Fruit fly (Drosophila melanogaster): ENCODE measurements around the gene Syx13.

DNA sequence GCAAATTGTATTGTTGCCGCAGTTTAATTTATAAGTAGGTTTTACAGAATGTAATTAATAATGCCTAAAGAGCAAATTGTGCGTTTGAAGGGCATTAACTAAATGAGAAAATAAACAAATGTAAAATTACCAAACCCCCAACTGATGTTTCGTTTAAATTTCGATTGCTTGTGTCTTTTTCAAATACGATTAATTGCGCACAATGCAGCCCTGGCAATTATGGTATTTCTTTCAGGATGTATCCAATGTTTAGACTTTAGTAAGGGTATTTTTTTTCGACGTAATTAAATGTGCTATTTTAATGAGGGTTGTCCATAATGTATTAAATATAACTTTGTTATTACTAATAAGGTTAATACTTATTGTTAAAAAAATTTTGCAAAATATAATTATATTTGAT, 3.4 kb upstream of the Syx13 start:
- no peak for TF ChIP-seq CG8478 (optimal IDR thresholded peaks at IDR 0.05)
- TF ChIP-seq psq (optimal IDR thresholded peaks at IDR 0.05) = no peak
- TF ChIP-seq pan (optimal IDR thresholded peaks at IDR 0.05) = no peak
- no peak for TF ChIP-seq Dll (optimal IDR thresholded peaks at IDR 0.05)
- no peak for TF ChIP-seq usp (GFP tag; optimal IDR thresholded peaks at IDR 0.05)
- no peak for TF ChIP-seq EcR (GFP tag; optimal IDR thresholded peaks at IDR 0.05)
